Worm (Caenorhabditis elegans) whole organism, young adult: Measurements from ENCODE around the gene srv-26.
A peak's percentile ranks its signal among the peaks of the same experiment; 100 is the strongest.

Experiments used
- B0035.1 ChIP-seq: sonication (generic microtip); optimal IDR thresholded peaks from 2 replicates; lab custom pipeline; 2016; ENCODE audit warnings: missing genetic modification characterization, mild to moderate bottlenecking, missing compliant biosample characterization, missing genotype, missing genetic modification reagents
- B0336.3 ChIP-seq: fragments of 200-800 bp; sonication (Bioruptor generic); IDR thresholded peaks from 2 replicates; pipeline ENCODE4 v1.3.6; 2022; ENCODE audit warnings: missing genetic modification characterization, missing compliant biosample characterization
- C06A6.2 ChIP-seq: fragments of 200-800 bp; sonication (Bioruptor generic); conservative IDR thresholded peaks from 2 replicates; pipeline ENCODE4 v1.3.6; 2022; ENCODE audit warnings: missing genetic modification characterization, missing compliant biosample characterization
- F22D6.2 ChIP-seq: sonication (generic microtip); optimal IDR thresholded peaks from 2 replicates; lab custom pipeline; 2016; ENCODE audit warnings: mild to moderate bottlenecking, missing genetic modification characterization, missing compliant biosample characterization
- F39B2.1 ChIP-seq: fragments of 200-800 bp; sonication (Bioruptor generic); IDR thresholded peaks from 2 replicates; pipeline ENCODE4 v1.3.6; 2022; ENCODE audit warnings: missing genetic modification reagents, missing genetic modification characterization, missing compliant biosample characterization
- T07F8.4 ChIP-seq: sonication (generic microtip); optimal IDR thresholded peaks from 2 replicates; lab custom pipeline; 2016; ENCODE audit warnings: mild to moderate bottlenecking, missing genetic modification characterization, moderate library complexity, missing compliant biosample characterization
- T26A5.8 ChIP-seq: sonication (generic microtip); optimal IDR thresholded peaks from 2 replicates; lab custom pipeline; 2016; ENCODE audit warnings: missing genetic modification characterization, missing compliant biosample characterization
- Y53G8AR.9 ChIP-seq: fragments of 200-800 bp; sonication (Bioruptor generic); conservative IDR thresholded peaks from 2 replicates; pipeline ENCODE4 v1.3.6; 2022; ENCODE audit warnings: missing genetic modification reagents, missing genetic modification characterization, missing compliant biosample characterization
- aptf-2 ChIP-seq: fragments of 200-800 bp; sonication (Bioruptor generic); conservative IDR thresholded peaks from 2 replicates; pipeline ENCODE4 v1.3.6; 2022; ENCODE audit warnings: missing genetic modification reagents, missing genetic modification characterization, missing compliant biosample characterization
- attf-5 ChIP-seq: fragments of 200-800 bp; sonication (Bioruptor generic); optimal IDR thresholded peaks from 2 replicates; lab custom pipeline; 2018; ENCODE audit warnings: mild to moderate bottlenecking, missing genetic modification characterization, missing compliant biosample characterization
- attf-6 ChIP-seq: fragments of 200-800 bp; sonication (Bioruptor generic); IDR thresholded peaks from 2 replicates; pipeline ENCODE4 v1.3.6; 2022; ENCODE audit warnings: missing genetic modification reagents, missing genetic modification characterization, missing compliant biosample characterization
- bed-2 ChIP-seq: fragments of 200-800 bp; sonication (Bioruptor generic); IDR thresholded peaks from 2 replicates; pipeline ENCODE4 v1.3.6; 2022; ENCODE audit warnings: missing genetic modification reagents, missing genetic modification characterization, missing compliant biosample characterization
- ceh-40 ChIP-seq: fragments of 200-800 bp; sonication (Bioruptor generic); IDR thresholded peaks from 2 replicates; pipeline ENCODE4 v1.3.6; 2022; ENCODE audit warnings: missing genetic modification characterization, missing compliant biosample characterization
- ceh-79 ChIP-seq: sonication (generic microtip); optimal IDR thresholded peaks from 2 replicates; lab custom pipeline; 2017; ENCODE audit warnings: mild to moderate bottlenecking, missing genetic modification characterization, missing compliant biosample characterization
- ceh-91 ChIP-seq: fragments of 200-800 bp; sonication (Bioruptor generic); IDR thresholded peaks from 2 replicates; pipeline ENCODE4 v1.3.6; 2022; ENCODE audit warnings: missing genetic modification reagents, missing genetic modification characterization, missing compliant biosample characterization
- die-1 ChIP-seq: sonication (generic microtip); optimal IDR thresholded peaks from 2 replicates; lab custom pipeline; 2016; ENCODE audit warnings: missing genotype, mild to moderate bottlenecking, missing genetic modification characterization, missing compliant biosample characterization
- dpff-1 ChIP-seq: sonication (generic microtip); optimal IDR thresholded peaks from 2 replicates; lab custom pipeline; 2017; ENCODE audit warnings: mild to moderate bottlenecking, missing genetic modification characterization, missing compliant biosample characterization
- egrh-3 ChIP-seq: fragments of 200-800 bp; sonication (Bioruptor generic); IDR thresholded peaks from 2 replicates; pipeline ENCODE4 v1.3.6; 2022; ENCODE audit warnings: missing genetic modification reagents, missing genetic modification characterization, missing compliant biosample characterization
- him-1 ChIP-seq: sonication (generic microtip); optimal IDR thresholded peaks from 2 replicates; lab custom pipeline; 2016; ENCODE audit warnings: missing genotype, missing genetic modification reagents, missing genetic modification characterization, missing compliant biosample characterization
- hmg-1.2 ChIP-seq: fragments of 200-800 bp; sonication (Bioruptor generic); IDR thresholded peaks from 2 replicates; pipeline ENCODE4 v1.3.6; 2022; ENCODE audit warnings: missing genetic modification reagents, missing genetic modification characterization, missing compliant biosample characterization
- hrde-1 ChIP-seq: sonication (generic microtip); optimal IDR thresholded peaks from 2 replicates; lab custom pipeline; 2016; ENCODE audit warnings: missing genetic modification characterization, mild to moderate bottlenecking, missing compliant biosample characterization, moderate library complexity, missing genotype, missing genetic modification reagents, borderline replicate concordance
- hsf-1 ChIP-seq: fragments of 200-800 bp; sonication (Bioruptor generic); IDR thresholded peaks from 2 replicates; pipeline ENCODE4 v1.3.6; 2022; ENCODE audit warnings: missing genetic modification reagents, missing genetic modification characterization, missing compliant biosample characterization
- lag-1 ChIP-seq: fragments of 200-800 bp; sonication (Bioruptor generic); IDR thresholded peaks from 2 replicates; pipeline ENCODE4 v1.3.6; 2022; ENCODE audit warnings: missing genetic modification reagents, missing genetic modification characterization, missing compliant biosample characterization
- let-607 ChIP-seq, 2 experiments: fragments of 200-800 bp in 1 of 2; sonication (Bioruptor generic) in 1 of 2; sonication (generic microtip) in 1 of 2; optimal IDR thresholded peaks; 2 replicates each; lab custom pipeline; 2016 to 2018; ENCODE audit warnings: mild to moderate bottlenecking in 2 of 2, missing compliant biosample characterization in 2 of 2, missing genetic modification characterization in 2 of 2, moderate library complexity in 2 of 2, missing genotype in 1 of 2
- lin-35 ChIP-seq, 3 experiments: fragments of 150-350 bp in 2 of 3; sonication (generic microtip) in 1 of 3; optimal IDR thresholded peaks; 2 replicates each; lab custom pipeline; 2014 to 2018; ENCODE audit warnings: missing biosample characterization in 3 of 3, missing genetic modification characterization in 3 of 3, missing genetic modification reagents in 3 of 3
- lin-40 ChIP-seq: sonication (generic microtip); optimal IDR thresholded peaks from 2 replicates; lab custom pipeline; 2016; ENCODE audit warnings: missing genetic modification characterization, mild to moderate bottlenecking, missing compliant biosample characterization, missing genotype, missing genetic modification reagents
- lin-54 ChIP-seq: fragments of 200-800 bp; sonication (Bioruptor generic); optimal IDR thresholded peaks from 2 replicates; lab custom pipeline; 2018; ENCODE audit warnings: mild to moderate bottlenecking, missing genetic modification characterization, missing compliant biosample characterization
- lir-1 ChIP-seq: fragments of 200-800 bp; sonication (Bioruptor generic); conservative IDR thresholded peaks from 2 replicates; pipeline ENCODE4 v1.3.6; 2022; ENCODE audit warnings: missing genetic modification reagents, missing genetic modification characterization, missing compliant biosample characterization
- madf-10 ChIP-seq: sonication (generic microtip); optimal IDR thresholded peaks from 2 replicates; lab custom pipeline; 2016; ENCODE audit warnings: mild to moderate bottlenecking, missing genetic modification characterization, missing compliant biosample characterization
- madf-6 ChIP-seq: fragments of 200-800 bp; sonication (Bioruptor generic); IDR thresholded peaks from 2 replicates; pipeline ENCODE4 v1.3.6; 2022; ENCODE audit warnings: missing genetic modification reagents, missing genetic modification characterization, missing compliant biosample characterization
- mcd-1 ChIP-seq: fragments of 200-800 bp; sonication (Bioruptor generic); IDR thresholded peaks from 2 replicates; pipeline ENCODE4 v1.3.6; 2022; ENCODE audit warnings: missing genetic modification reagents, missing genetic modification characterization, missing compliant biosample characterization
- mes-4 ChIP-seq: sonication (generic microtip); optimal IDR thresholded peaks from 2 replicates; lab custom pipeline; 2016; ENCODE audit warnings: missing genotype, missing genetic modification characterization, missing compliant biosample characterization
- nhr-80 ChIP-seq: sonication (generic microtip); optimal IDR thresholded peaks from 2 replicates; lab custom pipeline; 2016; ENCODE audit warnings: missing genetic modification characterization, missing compliant biosample characterization
- rec-8 ChIP-seq, 2 experiments: sonication (generic microtip); optimal IDR thresholded peaks; 2 replicates each; lab custom pipeline; 2016; ENCODE audit warnings: mild to moderate bottlenecking in 2 of 2, missing genetic modification characterization in 2 of 2, missing genetic modification reagents in 2 of 2, missing genotype in 2 of 2, missing biosample characterization in 1 of 2, missing compliant biosample characterization in 1 of 2, moderate library complexity in 1 of 2
- repo-1 ChIP-seq: sonication (generic microtip); optimal IDR thresholded peaks from 2 replicates; lab custom pipeline; 2017; ENCODE audit warnings: mild to moderate bottlenecking, missing genetic modification characterization, missing compliant biosample characterization
- snpc-1.1 ChIP-seq: sonication (generic microtip); optimal IDR thresholded peaks from 2 replicates; lab custom pipeline; 2017; ENCODE audit warnings: missing genetic modification characterization, mild to moderate bottlenecking, missing compliant biosample characterization, antibody characterized with exemption, moderate library complexity, missing genotype, missing genetic modification reagents; ENCODE audit not compliant: insufficient read depth
- snpc-3.4 ChIP-seq: sonication (generic microtip); optimal IDR thresholded peaks from 2 replicates; lab custom pipeline; 2017; ENCODE audit warnings: missing genetic modification characterization, mild to moderate bottlenecking, missing compliant biosample characterization, antibody characterized with exemption, moderate library complexity, missing genotype, missing genetic modification reagents
- snpc-4 ChIP-seq, 5 experiments: fragments of 150-350 bp in 1 of 5; sonication (generic microtip) in 4 of 5; optimal IDR thresholded peaks; 2 replicates each; lab custom pipeline; 2014 to 2018; ENCODE audit warnings: missing genetic modification characterization in 5 of 5, missing biosample characterization in 3 of 5, antibody characterized with exemption in 2 of 5, mild to moderate bottlenecking in 2 of 5, missing compliant biosample characterization in 2 of 5, missing genotype in 2 of 5, moderate library complexity in 2 of 5, missing genetic modification reagents in 1 of 5
- tbx-9 ChIP-seq: sonication (generic microtip); optimal IDR thresholded peaks from 2 replicates; lab custom pipeline; 2016; ENCODE audit warnings: borderline replicate concordance, missing genetic modification characterization, inconsistent platforms, missing compliant biosample characterization
- unc-130 ChIP-seq: sonication (generic microtip); optimal IDR thresholded peaks from 2 replicates; lab custom pipeline; 2016; ENCODE audit warnings: missing genetic modification reagents, missing genetic modification characterization, missing compliant biosample characterization
- ztf-25 ChIP-seq: fragments of 200-800 bp; sonication (Bioruptor generic); IDR thresholded peaks from 2 replicates; pipeline ENCODE4 v1.3.6; 2022; ENCODE audit warnings: missing genetic modification reagents, missing genetic modification characterization, missing compliant biosample characterization
- ztf-26 ChIP-seq: sonication (generic microtip); optimal IDR thresholded peaks from 2 replicates; lab custom pipeline; 2017; ENCODE audit warnings: missing genetic modification characterization, missing compliant biosample characterization
- ztf-28 ChIP-seq: fragments of 200-800 bp; sonication (Bioruptor generic); IDR thresholded peaks from 2 replicates; pipeline ENCODE4 v1.3.6; 2022; ENCODE audit warnings: missing genetic modification reagents, missing genetic modification characterization, missing compliant biosample characterization
- ztf-3 ChIP-seq: fragments of 200-800 bp; sonication (Bioruptor generic); optimal IDR thresholded peaks from 2 replicates; lab custom pipeline; 2018; ENCODE audit warnings: mild to moderate bottlenecking, missing genetic modification characterization, missing compliant biosample characterization

Gene srv-26

DNA sequence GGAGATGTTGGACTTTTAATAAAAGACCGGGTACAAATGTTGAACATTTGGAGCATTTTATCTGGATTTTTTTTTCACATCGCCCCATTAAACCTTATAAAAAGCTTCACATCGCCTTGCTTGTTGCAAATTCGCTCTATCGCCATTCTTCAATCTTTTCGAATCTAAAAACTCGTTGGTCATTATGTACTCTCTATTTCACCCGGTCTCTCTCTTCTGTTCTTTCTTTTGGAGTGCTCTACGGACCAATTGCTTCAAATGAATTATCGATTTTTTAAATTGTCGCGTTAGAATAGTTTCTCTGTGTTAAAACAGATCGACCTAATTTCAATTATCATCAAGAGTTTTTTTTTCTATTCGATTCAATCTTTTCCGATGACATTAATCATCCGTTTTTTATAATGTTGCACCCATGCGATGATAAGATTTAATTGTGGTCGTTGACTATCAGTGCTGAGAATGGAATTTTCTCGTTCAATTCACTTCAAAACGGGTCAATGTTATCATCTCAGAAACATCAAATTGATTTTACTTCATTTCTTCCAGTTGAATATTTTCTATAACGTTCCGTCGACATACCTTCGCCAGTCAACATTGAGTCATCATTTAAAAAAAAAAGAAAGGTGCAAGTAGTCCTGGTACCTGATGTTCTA lies 25.8 kb upstream of the srv-26 start:
- 0 out of 2 replicates have a peak, but pooled peaks have one; percentile 42 for TF ChIP-seq mcd-1 (GFP tag; lab: Robert Waterston, UW)
- peak in 1 of 3 experiments; percentile 12 for TF ChIP-seq lin-35 (GFP tag; optimal IDR thresholded peaks at IDR 0.05; lab: Kevin White, UChicago)
- peak; percentile 27; the same call in 1 of the 2 replicates for TF ChIP-seq hmg-1.2 (GFP tag; lab: Robert Waterston, UW)
- TF ChIP-seq madf-10 (tag; lab: Kevin White, UChicago) = no peak
- TF ChIP-seq egrh-3 = no peak
- peak; percentile 63 for TF ChIP-seq nhr-80 (tag; lab: Kevin White, UChicago)
- peak; percentile 4 for TF ChIP-seq attf-5 (GFP tag; lab: Kevin White, UChicago)

DNA sequence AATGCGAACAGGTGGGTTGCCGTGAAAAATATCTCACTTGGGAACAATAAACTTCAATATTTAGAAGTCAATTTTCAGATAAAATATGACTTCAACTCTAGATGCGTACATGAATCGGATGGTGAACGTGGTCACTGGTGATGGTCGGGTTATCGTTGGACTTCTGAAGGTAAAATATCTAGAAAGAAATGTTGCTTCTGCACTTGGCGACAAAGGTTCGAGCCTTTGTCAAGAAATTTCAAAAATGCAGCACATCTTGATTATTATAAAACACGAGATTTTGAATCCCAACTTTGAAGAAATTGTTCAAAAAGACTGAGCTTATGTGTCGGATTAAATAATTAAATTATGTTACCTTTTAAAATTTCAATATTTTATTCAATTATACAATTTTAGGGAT lies 24.8 kb upstream of the srv-26 start, which contains the start of gene lsm-8:
lsm-8 (plus strand) TSS at position 79 of the 400 bp plus-strand sequence.
- TF ChIP-seq ztf-3 = no peak
- TF ChIP-seq repo-1 = no peak
- TF ChIP-seq hmg-1.2 (GFP tag; lab: Robert Waterston, UW) = no peak
- TF ChIP-seq hrde-1 (tag; lab: Kevin White, UChicago) = no peak
- no peak for TF ChIP-seq him-1 (tag; lab: Kevin White, UChicago)
- no peak for TF ChIP-seq B0035.1
- TF ChIP-seq lag-1 (GFP tag; lab: Robert Waterston, UW) = no peak
- TF ChIP-seq F22D6.2 (tag; lab: Kevin White, UChicago) = no peak
- TF ChIP-seq snpc-1.1 (tag; lab: Kevin White, UChicago) = peak; percentile 4
- TF ChIP-seq Y53G8AR.9 (GFP tag; lab: Robert Waterston, UW) = no peak
- no peak for TF ChIP-seq ceh-91 (GFP tag; lab: Robert Waterston, UW)
- TF ChIP-seq hsf-1 = peak; percentile 48
- TF ChIP-seq unc-130 (GFP tag; lab: Kevin White, UChicago) = no peak
- TF ChIP-seq snpc-4 (GFP tag; optimal IDR thresholded peaks at IDR 0.05; lab: Kevin White, UChicago) = no peak
- no peak for TF ChIP-seq snpc-4 (tag; optimal IDR thresholded peaks at IDR 0.05; lab: Kevin White, UChicago)
- TF ChIP-seq attf-6 (GFP tag; lab: Robert Waterston, UW) = no peak
- TF ChIP-seq lin-35 (GFP tag; optimal IDR thresholded peaks at IDR 0.05; lab: Kevin White, UChicago) = no peak
- no peak for TF ChIP-seq tbx-9 (tag; lab: Kevin White, UChicago)
- TF ChIP-seq lin-54 (GFP tag; lab: Kevin White, UChicago) = no peak
- TF ChIP-seq ceh-79 (tag; lab: Kevin White, UChicago) = no peak
- TF ChIP-seq ceh-40 (GFP tag; lab: Robert Waterston, UW) = no peak
- no peak for TF ChIP-seq F39B2.1 (GFP tag; lab: Robert Waterston, UW)
- no peak for TF ChIP-seq ztf-26 (tag; lab: Kevin White, UChicago)
- TF ChIP-seq die-1 = no peak
- peak; percentile 11 for TF ChIP-seq snpc-3.4 (tag; lab: Kevin White, UChicago)
- TF ChIP-seq ztf-28 (GFP tag; lab: Robert Waterston, UW) = no peak
- TF ChIP-seq C06A6.2 (GFP tag; lab: Robert Waterston, UW) = no peak

ce11 chrIV:6325772-6326171 lies 24.1 kb upstream of the srv-26 start:
- TF ChIP-seq aptf-2 = no peak
- no peak for TF ChIP-seq dpff-1 (tag; lab: Kevin White, UChicago)
- no peak for TF ChIP-seq lir-1 (GFP tag; lab: Robert Waterston, UW)
- peak; percentile 27 for TF ChIP-seq hsf-1
- no peak for TF ChIP-seq lin-40 (tag; lab: Kevin White, UChicago)
- peak in 1 of 2 experiments; percentile 37 for TF ChIP-seq rec-8 (tag; optimal IDR thresholded peaks at IDR 0.05; lab: Kevin White, UChicago)
- TF ChIP-seq T26A5.8 = peak; percentile 61
- no peak for TF ChIP-seq mes-4 (tag; lab: Kevin White, UChicago)
- TF ChIP-seq bed-2 (GFP tag; lab: Robert Waterston, UW) = no peak
- peak; percentile 82; the same call in 1 of the 2 replicates for TF ChIP-seq B0336.3 (GFP tag; lab: Robert Waterston, UW)
- TF ChIP-seq madf-6 = peak; percentile 46
- peak; percentile 9 for TF ChIP-seq unc-130 (GFP tag; lab: Kevin White, UChicago)
- TF ChIP-seq ztf-25 (GFP tag; lab: Robert Waterston, UW) = no peak
- TF ChIP-seq let-607 (tag; optimal IDR thresholded peaks at IDR 0.05; lab: Kevin White, UChicago) = no peak
- peak; percentile 40; the same call in 1 of the 2 replicates for TF ChIP-seq Y53G8AR.9 (GFP tag; lab: Robert Waterston, UW)
- TF ChIP-seq madf-10 (tag; lab: Kevin White, UChicago) = no peak
- no peak for TF ChIP-seq T07F8.4
